Worm (Caenorhabditis elegans) whole organism, L4 larva: Measurements from ENCODE around the gene T01C1.4.

Source experiments
- F37D6.2 ChIP-seq: sonication (generic microtip); optimal IDR thresholded peaks from 2 replicates; lab custom pipeline; 2016; ENCODE audit warnings: mild to moderate bottlenecking, missing genetic modification characterization, missing compliant biosample characterization
- ZK546.5 ChIP-seq, 2 experiments: sonication (generic microtip); optimal IDR thresholded peaks; 2 replicates each; lab custom pipeline; 2017; ENCODE audit warnings: missing biosample characterization in 2 of 2, missing genetic modification characterization in 2 of 2
- ceh-62 ChIP-seq: sonication (generic microtip); optimal IDR thresholded peaks from 2 replicates; lab custom pipeline; 2017; ENCODE audit warnings: missing biosample characterization, missing genetic modification characterization
- daf-12 ChIP-seq: fragments of 150-350 bp; optimal IDR thresholded peaks from 2 replicates; lab custom pipeline; 2014; ENCODE audit warnings: missing biosample characterization, missing genetic modification reagents, missing genetic modification characterization
- hlh-11 ChIP-seq: fragments of 200-800 bp; sonication (Bioruptor generic); optimal IDR thresholded peaks from 2 replicates; lab custom pipeline; 2018; ENCODE audit warnings: mild to moderate bottlenecking, missing genetic modification characterization, missing compliant biosample characterization
- mxl-3 ChIP-seq: fragments of 200-800 bp; sonication (Bioruptor generic); optimal IDR thresholded peaks from 2 replicates; lab custom pipeline; 2018; ENCODE audit warnings: mild to moderate bottlenecking, missing genetic modification characterization, missing compliant biosample characterization
- nhr-237 ChIP-seq: sonication (generic microtip); optimal IDR thresholded peaks from 2 replicates; lab custom pipeline; 2017; ENCODE audit warnings: missing biosample characterization, missing genetic modification characterization
- nhr-28 ChIP-seq: fragments of 150-350 bp; optimal IDR thresholded peaks from 2 replicates; lab custom pipeline; 2014; ENCODE audit warnings: missing biosample characterization, missing genetic modification characterization
- pqm-1 ChIP-seq: sonication (generic microtip); optimal IDR thresholded peaks from 2 replicates; lab custom pipeline; 2017; ENCODE audit warnings: missing biosample characterization, missing genetic modification characterization
- snpc-4 ChIP-seq: fragments of 150-350 bp; optimal IDR thresholded peaks from 2 replicates; lab custom pipeline; 2014; ENCODE audit warnings: missing biosample characterization, missing genetic modification characterization
- unc-62 ChIP-seq, 3 experiments: fragments of 150-350 bp in 1 of 3; sonication (generic microtip); optimal IDR thresholded peaks in 2 of 3; peaks in 1 of 3; 1 replicate in 1 of 3; 2 replicates in 2 of 3; lab custom pipeline; 2014 to 2017; ENCODE audit warnings: missing biosample characterization in 3 of 3, missing genetic modification characterization in 3 of 3, missing genetic modification reagents in 3 of 3, missing genotype in 1 of 3

DNA sequence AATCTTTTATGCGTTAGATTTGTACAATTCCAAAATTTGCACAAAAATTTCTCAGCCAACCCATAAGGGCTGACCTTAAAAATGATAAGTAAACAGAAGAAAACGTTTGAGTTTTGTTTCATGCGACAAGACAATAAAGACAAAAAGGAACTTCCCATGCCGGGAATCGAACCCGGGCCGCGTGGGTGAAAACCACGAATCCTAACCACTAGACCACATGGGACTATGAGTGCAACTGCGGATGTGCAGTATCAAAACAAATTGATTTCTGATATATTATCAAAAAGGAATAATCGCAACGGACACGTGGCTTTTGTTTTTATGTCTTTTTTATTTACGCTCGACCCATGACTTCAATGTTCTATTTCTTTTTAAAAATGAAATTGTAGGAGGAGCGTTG, 50.0 kb downstream of the T01C1.4 start:
- no peak for TF ChIP-seq daf-12
- no peak for TF ChIP-seq F37D6.2
- TF ChIP-seq ZK546.5 (tag; optimal IDR thresholded peaks at IDR 0.05; lab: Kevin White, UChicago): no peak
- TF ChIP-seq mxl-3: peak; percentile 66
- TF ChIP-seq nhr-237 (tag; lab: Kevin White, UChicago): no peak
- TF ChIP-seq nhr-28: no peak
- TF ChIP-seq unc-62 (GFP tag; optimal IDR thresholded peaks at IDR 0.05 in 1 of 2; lab: Kevin White, UChicago): no peak
- no peak for TF ChIP-seq unc-62 (tag; optimal IDR thresholded peaks at IDR 0.05; lab: Kevin White, UChicago)
- TF ChIP-seq ceh-62 (tag; lab: Kevin White, UChicago): no peak
- TF ChIP-seq pqm-1 (tag; lab: Kevin White, UChicago): no peak
- TF ChIP-seq hlh-11 (tag; lab: Kevin White, UChicago): peak; percentile 21
- TF ChIP-seq snpc-4 (tag; lab: Kevin White, UChicago): no peak
